Worm (Caenorhabditis elegans) whole organism, midembryonic: ENCODE data around the gene tnt-4.

Experiments used
- T22C8.4 ChIP-seq: fragments of 200-800 bp; sonication (Bioruptor generic); IDR thresholded peaks from 2 replicates; pipeline ENCODE4 v1.3.6; 2022; ENCODE audit warnings: missing genetic modification characterization, missing compliant biosample characterization
- cog-1 ChIP-seq: sonication (generic microtip); optimal IDR thresholded peaks from 2 replicates; lab custom pipeline; 2016; ENCODE audit warnings: missing genetic modification characterization, missing compliant biosample characterization
- flt-1 ChIP-seq: fragments of 200-800 bp; sonication (Bioruptor generic); IDR thresholded peaks from 2 replicates; pipeline ENCODE4 v1.3.6; 2022; ENCODE audit warnings: missing genetic modification characterization, missing compliant biosample characterization
- klf-2 ChIP-seq: fragments of 200-800 bp; sonication (Bioruptor generic); conservative IDR thresholded peaks from 2 replicates; pipeline ENCODE4 v1.3.6; 2022; ENCODE audit warnings: missing genetic modification reagents, missing genetic modification characterization, missing compliant biosample characterization
- med-1 ChIP-seq: sonication (generic microtip); optimal IDR thresholded peaks from 2 replicates; lab custom pipeline; 2017; ENCODE audit warnings: missing genetic modification characterization, mild to moderate bottlenecking, missing compliant biosample characterization, antibody characterized with exemption, missing genetic modification reagents; ENCODE audit not compliant: insufficient read depth
- ref-1 ChIP-seq: fragments of 200-800 bp; sonication (Bioruptor generic); conservative IDR thresholded peaks from 2 replicates; pipeline ENCODE4 v1.3.6; 2022; ENCODE audit warnings: missing genetic modification reagents, missing genetic modification characterization, missing compliant biosample characterization
- tab-1 ChIP-seq: fragments of 200-800 bp; sonication (Bioruptor generic); IDR thresholded peaks from 2 replicates; pipeline ENCODE4 v1.3.6; 2022; ENCODE audit warnings: missing genetic modification characterization, missing compliant biosample characterization
- ztf-23 ChIP-seq: fragments of 200-800 bp; sonication (Bioruptor generic); IDR thresholded peaks from 2 replicates; pipeline ENCODE4 v1.3.6; 2022; ENCODE audit warnings: missing genetic modification reagents, missing genetic modification characterization, missing compliant biosample characterization
- ztf-29 ChIP-seq: fragments of 200-800 bp; sonication (Bioruptor generic); IDR thresholded peaks from 2 replicates; pipeline ENCODE4 v1.3.6; 2022; ENCODE audit warnings: missing genetic modification reagents, missing genetic modification characterization, missing compliant biosample characterization

The tnt-4 gene

ce11 chrV:2013824-2014223, 21.1 kb upstream of the tnt-4 start, which contains the start of gene F59A7.11:
Gene F59A7.11 (minus strand): TSS chrV:2013924.
- TF ChIP-seq ztf-29 (GFP tag; lab: Robert Waterston, UW) (no peak), klf-2 (GFP tag; lab: Robert Waterston, UW) (no peak), T22C8.4 (GFP tag; lab: Robert Waterston, UW) (no peak), tab-1 (GFP tag; lab: Robert Waterston, UW) (no peak), cog-1 (tag; lab: Kevin White, UChicago) (no peak), ztf-23 (no peak), ref-1 (GFP tag; lab: Robert Waterston, UW) (no peak), flt-1 (GFP tag; lab: Robert Waterston, UW) (no peak), med-1 (no peak)

ce11 chrV:2011777-2012176, 19.1 kb upstream of the tnt-4 start, which contains the start of gene F59A7.7:
Gene F59A7.7 (plus strand): TSS chrV:2012077.
- no peak for TF ChIP-seq cog-1 (tag; lab: Kevin White, UChicago)
- TF ChIP-seq tab-1 (GFP tag; lab: Robert Waterston, UW): no peak
- TF ChIP-seq ztf-23: no peak
- no peak for TF ChIP-seq T22C8.4 (GFP tag; lab: Robert Waterston, UW)
- TF ChIP-seq ref-1 (GFP tag; lab: Robert Waterston, UW): no peak
- no peak for TF ChIP-seq flt-1 (GFP tag; lab: Robert Waterston, UW)
- no peak for TF ChIP-seq ztf-29 (GFP tag; lab: Robert Waterston, UW)
- TF ChIP-seq klf-2 (GFP tag; lab: Robert Waterston, UW): no peak
- no peak for TF ChIP-seq med-1

- TF ChIP-seq med-1 (no peak), ztf-23 (no peak), flt-1 (GFP tag; lab: Robert Waterston, UW) (no peak), cog-1 (tag; lab: Kevin White, UChicago) (no peak), tab-1 (GFP tag; lab: Robert Waterston, UW) (no peak), ref-1 (GFP tag; lab: Robert Waterston, UW) (no peak), T22C8.4 (GFP tag; lab: Robert Waterston, UW) (no peak), ztf-29 (GFP tag; lab: Robert Waterston, UW) (no peak), klf-2 (GFP tag; lab: Robert Waterston, UW) (no peak)
Observed at ce11 chrV:2008412-2008811, 15.7 kb upstream of the tnt-4 start.

DNA sequence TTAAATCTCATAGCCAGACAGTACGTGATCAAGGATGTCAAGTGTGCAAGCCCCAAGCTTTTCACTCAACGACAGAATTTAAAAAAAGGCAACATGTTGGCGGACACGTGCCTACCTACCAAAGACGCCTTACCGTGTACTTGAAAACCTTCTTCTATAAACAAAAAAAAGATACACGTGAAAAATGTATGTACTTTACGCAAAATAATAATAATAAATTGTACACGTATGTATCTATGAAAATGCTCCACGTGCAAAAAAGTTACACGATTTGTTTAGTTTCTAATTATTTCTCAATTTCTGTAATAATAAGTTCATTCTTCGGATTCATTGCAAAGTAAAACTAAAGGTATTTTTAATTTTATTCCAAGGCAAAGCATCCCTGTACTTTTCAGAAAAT, 11.9 kb upstream of the tnt-4 start, which contains the start of gene cysl-4:
Gene cysl-4, plus strand, starts transcription at position 301 of the 400 bp plus-strand sequence.
- TF ChIP-seq ztf-23: no peak
- TF ChIP-seq flt-1 (GFP tag; lab: Robert Waterston, UW): no peak
- TF ChIP-seq ztf-29 (GFP tag; lab: Robert Waterston, UW): no peak
- no peak for TF ChIP-seq klf-2 (GFP tag; lab: Robert Waterston, UW)
- no peak for TF ChIP-seq T22C8.4 (GFP tag; lab: Robert Waterston, UW)
- TF ChIP-seq cog-1 (tag; lab: Kevin White, UChicago): no peak
- TF ChIP-seq tab-1 (GFP tag; lab: Robert Waterston, UW): no peak
- no peak for TF ChIP-seq ref-1 (GFP tag; lab: Robert Waterston, UW)

DNA sequence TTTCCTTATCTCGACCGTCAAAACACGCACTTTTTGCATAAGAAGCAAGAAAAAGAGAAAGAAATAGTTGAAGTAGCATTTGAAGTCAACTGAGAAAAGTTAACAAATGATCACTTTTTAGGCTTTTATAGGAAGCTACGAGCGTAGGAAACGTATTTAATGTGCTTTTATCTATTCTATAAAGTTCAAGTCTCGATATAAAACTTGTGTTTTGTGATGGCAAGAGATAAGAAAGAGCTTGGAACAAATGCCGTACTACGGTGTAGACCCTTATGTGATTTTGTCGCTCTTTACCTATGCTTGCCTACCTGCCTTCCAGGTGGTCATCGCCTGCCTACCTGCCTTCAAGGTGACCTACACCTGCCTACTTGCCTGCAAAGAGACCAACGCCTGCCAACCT, 11.5 kb upstream of the tnt-4 start, which contains the start of gene clec-206:
Gene clec-206, minus strand, starts transcription at position 101 of the 400 bp plus-strand sequence.
- TF ChIP-seq ztf-29 (GFP tag; lab: Robert Waterston, UW): no peak
- TF ChIP-seq flt-1 (GFP tag; lab: Robert Waterston, UW): no peak
- TF ChIP-seq cog-1 (tag; lab: Kevin White, UChicago): no peak
- no peak for TF ChIP-seq T22C8.4 (GFP tag; lab: Robert Waterston, UW)
- no peak for TF ChIP-seq med-1
- TF ChIP-seq klf-2 (GFP tag; lab: Robert Waterston, UW): no peak
- TF ChIP-seq ztf-23: no peak
- TF ChIP-seq tab-1 (GFP tag; lab: Robert Waterston, UW): no peak
- no peak for TF ChIP-seq ref-1 (GFP tag; lab: Robert Waterston, UW)

DNA sequence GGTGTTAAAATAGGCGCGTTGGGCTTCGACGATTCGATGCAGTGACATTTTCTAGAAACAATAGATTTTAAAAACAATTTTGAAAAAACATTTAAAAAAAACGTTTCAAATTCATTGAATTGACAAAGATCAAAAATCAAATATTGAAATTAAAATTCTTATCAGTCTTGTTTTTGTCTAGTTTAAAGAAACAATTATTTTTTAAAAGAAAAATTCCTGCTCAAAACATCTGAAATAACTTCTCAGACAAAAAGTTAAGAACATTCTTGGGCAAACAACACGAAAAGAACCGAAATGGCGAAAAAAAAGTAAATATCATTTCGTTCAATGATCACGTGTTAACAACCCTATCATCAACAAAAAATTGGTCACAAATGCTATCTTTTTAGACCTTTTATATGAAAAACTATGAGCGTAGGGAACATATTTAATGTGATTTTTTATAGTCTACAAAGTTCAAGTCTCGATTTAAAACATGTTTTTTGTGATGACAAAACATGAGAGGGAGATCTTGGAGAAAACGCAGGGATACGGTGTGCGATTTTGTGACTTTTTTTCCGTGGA, 6.9 kb upstream of the tnt-4 start, which contains the start of gene alh-5:
Gene alh-5, minus strand, starts transcription at position 51 of the 564 bp plus-strand sequence.
- TF ChIP-seq T22C8.4 (GFP tag; lab: Robert Waterston, UW) (no peak), klf-2 (GFP tag; lab: Robert Waterston, UW) (no peak), ref-1 (GFP tag; lab: Robert Waterston, UW) (no peak), ztf-23 (no peak), cog-1 (tag; lab: Kevin White, UChicago) (no peak), flt-1 (GFP tag; lab: Robert Waterston, UW) (no peak), ztf-29 (GFP tag; lab: Robert Waterston, UW) (no peak), tab-1 (GFP tag; lab: Robert Waterston, UW) (no peak), med-1 (no peak)

- TF ChIP-seq klf-2 (GFP tag; lab: Robert Waterston, UW) (no peak), ztf-23 (no peak), ztf-29 (GFP tag; lab: Robert Waterston, UW) (no peak), cog-1 (tag; lab: Kevin White, UChicago) (no peak), med-1 (no peak), flt-1 (GFP tag; lab: Robert Waterston, UW) (no peak), ref-1 (GFP tag; lab: Robert Waterston, UW) (no peak), T22C8.4 (GFP tag; lab: Robert Waterston, UW) (no peak), tab-1 (GFP tag; lab: Robert Waterston, UW) (no peak)
Observed at ce11 chrV:1998358-1998757, 5.6 kb upstream of the tnt-4 start.

ce11 chrV:1991381-1991780, 1.3 kb downstream of the tnt-4 start:
- TF ChIP-seq ztf-23: no peak
- no peak for TF ChIP-seq flt-1 (GFP tag; lab: Robert Waterston, UW)
- TF ChIP-seq med-1: no peak
- no peak for TF ChIP-seq klf-2 (GFP tag; lab: Robert Waterston, UW)
- no peak for TF ChIP-seq ref-1 (GFP tag; lab: Robert Waterston, UW)
- no peak for TF ChIP-seq tab-1 (GFP tag; lab: Robert Waterston, UW)
- no peak for TF ChIP-seq T22C8.4 (GFP tag; lab: Robert Waterston, UW)
- TF ChIP-seq cog-1 (tag; lab: Kevin White, UChicago): no peak
- TF ChIP-seq ztf-29 (GFP tag; lab: Robert Waterston, UW): no peak

DNA sequence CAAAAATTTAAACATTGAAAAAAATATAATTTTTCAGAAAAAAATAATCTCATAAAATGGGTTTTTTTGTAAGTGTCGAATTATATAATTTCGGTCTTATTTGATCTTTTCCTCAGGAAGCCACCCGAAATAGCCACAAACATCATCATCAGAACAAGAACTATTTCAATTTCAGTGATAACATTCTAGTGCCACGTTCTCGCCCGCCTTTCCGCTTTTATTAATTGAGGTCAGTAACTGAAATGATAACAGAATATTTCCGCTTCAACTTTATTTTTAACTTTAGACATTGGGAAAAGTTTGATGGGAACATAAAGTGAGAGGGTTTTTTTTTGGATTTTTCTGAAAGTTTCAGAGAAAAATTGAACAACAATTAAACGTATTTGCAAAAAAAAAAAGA, 3.5 kb downstream of the tnt-4 start:
- TF ChIP-seq flt-1 (GFP tag; lab: Robert Waterston, UW) (no peak), T22C8.4 (GFP tag; lab: Robert Waterston, UW) (no peak), klf-2 (GFP tag; lab: Robert Waterston, UW) (no peak), cog-1 (tag; lab: Kevin White, UChicago) (no peak), ztf-23 (no peak)
